Fruit fly (Drosophila melanogaster) whole organism, adult: Measurements from ENCODE around the gene CG14811.

Source experiments
- CG14711 ChIP-seq: fragments of 200-800 bp; sonication (Bioruptor generic); optimal IDR thresholded peaks from 2 replicates; lab custom pipeline; 2018; ENCODE audit warnings: missing biosample characterization, mild to moderate bottlenecking, missing genetic modification characterization, moderate library complexity
- bab1 ChIP-seq: fragments of 200-800 bp; sonication (Bioruptor generic); optimal IDR thresholded peaks from 3 replicates; lab custom pipeline; 2019; ENCODE audit warnings: missing biosample characterization, mild to moderate bottlenecking, missing genetic modification characterization, moderate library complexity
- cnc ChIP-seq, 2 experiments: fragments of >200 bp; optimal IDR thresholded peaks; 2 replicates each; lab custom pipeline; 2017
- ovo ChIP-seq: fragments of 200-800 bp; sonication (Bioruptor generic); optimal IDR thresholded peaks from 2 replicates; lab custom pipeline; 2016; ENCODE audit warnings: missing biosample characterization, missing genetic modification characterization

DNA sequence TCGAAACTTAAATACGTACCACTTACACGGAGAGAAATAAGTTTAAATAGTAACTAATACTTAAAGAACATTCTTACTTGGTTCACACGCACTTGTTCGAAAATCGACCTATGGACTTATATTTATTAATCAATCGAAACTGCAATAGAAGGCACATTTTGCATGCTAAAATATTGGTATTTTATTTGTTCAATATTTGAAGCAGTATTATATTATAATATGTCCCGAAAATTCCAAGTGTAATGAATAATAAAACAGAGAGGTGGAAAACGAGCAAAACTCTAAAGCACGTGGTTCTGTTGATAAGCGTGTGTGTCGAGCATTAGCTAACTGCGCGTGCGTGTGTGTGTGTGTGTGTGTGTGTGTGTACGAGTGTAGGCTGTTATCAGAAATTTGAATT lies 27.7 kb upstream of the CG14811 start:
- TF ChIP-seq ovo (GFP tag; lab: Kevin White, UChicago) (peak; percentile 30), bab1 (GFP tag; lab: Kevin White, UChicago) (peak; percentile 86), cnc (optimal IDR thresholded peaks at IDR 0.05; lab: Kevin White, UChicago) (no peak), CG14711 (tag; lab: Kevin White, UChicago) (peak; percentile 83)
